Worm (Caenorhabditis elegans): ENCODE measurements around the gene F18E9.1.

Gene F18E9.1

ce11 chrX:8623840-8624591, 22.7 kb downstream of the F18E9.1 start (continued):
- TF ChIP-seq hmg-11 (tag; optimal IDR thresholded peaks at IDR 0.05) (peak; percentile 53), nhr-25 (tag; optimal IDR thresholded peaks at IDR 0.05) (peak; percentile 46), fkh-2 (tag; optimal IDR thresholded peaks at IDR 0.05) (no peak), ceh-82 (tag; optimal IDR thresholded peaks at IDR 0.05) (no peak), eor-1 (tag; optimal IDR thresholded peaks at IDR 0.05) (no peak), nhr-12 (tag; optimal IDR thresholded peaks at IDR 0.05) (no peak), ztf-11 (tag; optimal IDR thresholded peaks at IDR 0.05) (no peak), snpc-4 (tag; optimal IDR thresholded peaks at IDR 0.05) (no peak), zag-1 (tag; optimal IDR thresholded peaks at IDR 0.05) (no peak), lin-39 (tag; optimal IDR thresholded peaks at IDR 0.05) (peak; percentile 47), ceh-9 (tag; optimal IDR thresholded peaks at IDR 0.05) (no peak), lin-15B (tag; optimal IDR thresholded peaks at IDR 0.05) (no peak), nhr-11 (tag; optimal IDR thresholded peaks at IDR 0.05) (no peak), mdl-1 (tag; optimal IDR thresholded peaks at IDR 0.05) (no peak), pqm-1 (tag; optimal IDR thresholded peaks at IDR 0.05) (no peak), unc-62 (GFP tag; optimal IDR thresholded peaks at IDR 0.05) (no peak)

ce11 chrX:8625090-8625489, 23.8 kb downstream of the F18E9.1 start, which contains the start of gene K01A12.3:
Gene K01A12.3 (minus strand): TSS chrX:8625190.
- TF ChIP-seq lsy-12 (tag; optimal IDR thresholded peaks at IDR 0.05): no peak
- no peak for TF ChIP-seq ceh-16 (tag; optimal IDR thresholded peaks at IDR 0.05)
- no peak for TF ChIP-seq ZK546.5 (tag; optimal IDR thresholded peaks at IDR 0.05)
- TF ChIP-seq pha-4 (tag; optimal IDR thresholded peaks at IDR 0.05): no peak

- no peak for TF ChIP-seq elt-3 (tag; optimal IDR thresholded peaks at IDR 0.05)
- TF ChIP-seq nfya-1 (tag; optimal IDR thresholded peaks at IDR 0.05; ENCODE audit: insufficient read depth): no peak
- TF ChIP-seq ceh-16 (tag; optimal IDR thresholded peaks at IDR 0.05): no peak
- TF ChIP-seq lin-39 (tag; optimal IDR thresholded peaks at IDR 0.05): no peak
- no peak for TF ChIP-seq egl-27 (tag; optimal IDR thresholded peaks at IDR 0.05)
- peak; percentile 10 for TF ChIP-seq lsy-12 (tag; optimal IDR thresholded peaks at IDR 0.05)
- no peak for TF ChIP-seq ceh-28 (tag; optimal IDR thresholded peaks at IDR 0.05)
- TF ChIP-seq mdl-1 (tag; optimal IDR thresholded peaks at IDR 0.05): no peak
- no peak for TF ChIP-seq nhr-67 (tag; optimal IDR thresholded peaks at IDR 0.05)
- TF ChIP-seq daf-12 (tag; optimal IDR thresholded peaks at IDR 0.05): no peak
- no peak for TF ChIP-seq hmg-11 (tag; optimal IDR thresholded peaks at IDR 0.05)
- no peak for TF ChIP-seq nhr-12 (tag; optimal IDR thresholded peaks at IDR 0.05)
- no peak for TF ChIP-seq fos-1 (tag; optimal IDR thresholded peaks at IDR 0.05)
- no peak for TF ChIP-seq ztf-4 (tag; optimal IDR thresholded peaks at IDR 0.05)
- no peak for TF ChIP-seq nhr-11 (tag; optimal IDR thresholded peaks at IDR 0.05)
- no peak for TF ChIP-seq elt-2 (tag; optimal IDR thresholded peaks at IDR 0.05)
- no peak for TF ChIP-seq ZK546.5 (tag; optimal IDR thresholded peaks at IDR 0.05)
- no peak for TF ChIP-seq pqm-1 (tag; optimal IDR thresholded peaks at IDR 0.05)
- TF ChIP-seq nhr-43 (tag; optimal IDR thresholded peaks at IDR 0.05; ENCODE audit: poor library complexity, severe bottlenecking): peak; percentile 45
- no peak for TF ChIP-seq tbx-2 (tag; optimal IDR thresholded peaks at IDR 0.05)
- no peak for TF ChIP-seq elt-1 (tag; optimal IDR thresholded peaks at IDR 0.05)
- TF ChIP-seq nhr-25 (tag; optimal IDR thresholded peaks at IDR 0.05): peak; percentile 12
- TF ChIP-seq skn-1 (tag; optimal IDR thresholded peaks at IDR 0.05): no peak
Observed at ce11 chrX:8638679-8639184, 37.4 kb downstream of the F18E9.1 start.

- TF ChIP-seq nhr-43 (tag; optimal IDR thresholded peaks at IDR 0.05; ENCODE audit: poor library complexity, severe bottlenecking) (peak; percentile 49), lsy-12 (tag; optimal IDR thresholded peaks at IDR 0.05) (no peak), elt-2 (tag; optimal IDR thresholded peaks at IDR 0.05) (peak; percentile 16), nhr-67 (tag; optimal IDR thresholded peaks at IDR 0.05) (no peak)
Observed at ce11 chrX:8640654-8641053, 39.3 kb downstream of the F18E9.1 start.

- TF ChIP-seq egl-27 (tag; optimal IDR thresholded peaks at IDR 0.05) (no peak), skn-1 (tag; optimal IDR thresholded peaks at IDR 0.05) (no peak), elt-3 (tag; optimal IDR thresholded peaks at IDR 0.05) (no peak)
Observed at ce11 chrX:8643817-8644216, 42.5 kb downstream of the F18E9.1 start, which contains the start of gene stg-2. Gene stg-2 (minus strand): TSS chrX:8643917.
